Worm (Caenorhabditis elegans): ENCODE results near the gene str-37.

The str-37 gene

ce11 chrV:13327463-13327862 is at the start of gene str-37:
TSS of gene str-37 (plus strand) at chrV:13327763.
- no peak for TF ChIP-seq lin-54 (GFP tag; optimal IDR thresholded peaks at IDR 0.05)
- no peak for TF ChIP-seq dox-1 (GFP tag; IDR thresholded peaks at IDR 0.05)
- TF ChIP-seq let-607 (tag; optimal IDR thresholded peaks at IDR 0.05): no peak
- TF ChIP-seq ceh-100 (GFP tag; IDR thresholded peaks at IDR 0.05): no peak
- TF ChIP-seq F39B2.1 (GFP tag; IDR thresholded peaks at IDR 0.05): no peak
- no peak for TF ChIP-seq snpc-3.4 (tag; optimal IDR thresholded peaks at IDR 0.05)

ce11 chrV:13280382-13280781 is 47.2 kb upstream of the str-37 start:
- TF ChIP-seq hmg-1.2 (GFP tag; IDR thresholded peaks at IDR 0.05) (no peak), F33H1.4 (GFP tag; IDR thresholded peaks at IDR 0.05) (no peak), unc-62 (GFP tag; optimal IDR thresholded peaks at IDR 0.05) (no peak), Y53G8AR.9 (GFP tag; conservative IDR thresholded peaks at IDR 0.05) (no peak), F57A8.1 (GFP tag; optimal IDR thresholded peaks at IDR 0.05) (no peak), F37B4.10 (GFP tag; IDR thresholded peaks at IDR 0.05) (no peak), cebp-1 (GFP tag; IDR thresholded peaks at IDR 0.05) (no peak), cebp-1 (tag; optimal IDR thresholded peaks at IDR 0.05) (no peak), attf-3 (GFP tag; conservative IDR thresholded peaks at IDR 0.05) (no peak), Y67H2A.10 (GFP tag; conservative IDR thresholded peaks at IDR 0.05) (no peak), dpl-1 (GFP tag; optimal IDR thresholded peaks at IDR 0.05) (no peak), ccch-3 (GFP tag; optimal IDR thresholded peaks at IDR 0.05) (no peak), dpff-1 (tag; optimal IDR thresholded peaks at IDR 0.05) (no peak), efl-1 (GFP tag; optimal IDR thresholded peaks at IDR 0.05) (no peak)

ce11 chrV:13282958-13283357 is 44.6 kb upstream of the str-37 start:
- TF ChIP-seq Y53G8AR.9 (GFP tag; conservative IDR thresholded peaks at IDR 0.05): no peak

- TF ChIP-seq ztf-28 (GFP tag; IDR thresholded peaks at IDR 0.05) (no peak), snpc-1.3 (tag; optimal IDR thresholded peaks at IDR 0.05; ENCODE audit: insufficient read depth) (no peak), ceh-27 (GFP tag; optimal IDR thresholded peaks at IDR 0.05) (no peak), nfyb-1 (GFP tag; IDR thresholded peaks at IDR 0.05) (no peak), him-1 (tag; optimal IDR thresholded peaks at IDR 0.05) (no peak), mel-28 (tag; optimal IDR thresholded peaks at IDR 0.05; ENCODE audit: borderline replicate concordance) (no peak), F55B11.4 (tag; optimal IDR thresholded peaks at IDR 0.05; ENCODE audit: borderline replicate concordance, insufficient read depth) (no peak), dpl-1 (GFP tag; optimal IDR thresholded peaks at IDR 0.05) (no peak), tbx-9 (tag; optimal IDR thresholded peaks at IDR 0.05; ENCODE audit: borderline replicate concordance) (no peak), ztf-26 (tag; optimal IDR thresholded peaks at IDR 0.05) (no peak), lin-26 (GFP tag; IDR thresholded peaks at IDR 0.05) (no peak), lin-35 (GFP tag; optimal IDR thresholded peaks at IDR 0.05) (no peak), ama-1 (optimal IDR thresholded peaks at IDR 0.05) (no peak), ama-1 (GFP tag; optimal IDR thresholded peaks at IDR 0.05) (no peak), B0035.1 (tag; optimal IDR thresholded peaks at IDR 0.05) (no peak), bed-2 (GFP tag; IDR thresholded peaks at IDR 0.05) (no peak), sdz-38 (tag; optimal IDR thresholded peaks at IDR 0.05) (no peak), ztf-18 (tag; optimal IDR thresholded peaks at IDR 0.05) (no peak), B0261.1 (tag; optimal IDR thresholded peaks at IDR 0.05) (no peak)
These were observed 42.3 kb upstream of the str-37 start for ce11 chrV:13285284-13285683.
